Worm (Caenorhabditis elegans) whole organism, L2 larva: ENCODE data around the gene mtss-1.
A peak's percentile ranks its signal among the peaks of the same experiment; 100 is the strongest.

Experiments
- ZK546.5 ChIP-seq: sonication (generic microtip); optimal IDR thresholded peaks from 2 replicates; lab custom pipeline; 2017; ENCODE audit warnings: missing biosample characterization, missing genetic modification characterization
- ama-1 ChIP-seq: fragments of 150-350 bp; optimal IDR thresholded peaks from 2 replicates; lab custom pipeline; 2018; ENCODE audit warnings: inconsistent platforms
- ceh-82 ChIP-seq: fragments of 150-350 bp; optimal IDR thresholded peaks from 2 replicates; lab custom pipeline; 2014; ENCODE audit warnings: missing biosample characterization, missing genetic modification characterization
- nhr-77 ChIP-seq: fragments of 150-350 bp; optimal IDR thresholded peaks from 2 replicates; lab custom pipeline; 2014; ENCODE audit warnings: missing biosample characterization, missing genetic modification characterization
- ztf-11 ChIP-seq: sonication (generic microtip); optimal IDR thresholded peaks from 2 replicates; lab custom pipeline; 2017; ENCODE audit warnings: missing biosample characterization, missing genetic modification characterization
- ztf-4 ChIP-seq: fragments of 150-350 bp; optimal IDR thresholded peaks from 2 replicates; lab custom pipeline; 2014; ENCODE audit warnings: missing biosample characterization, missing genetic modification characterization

- TF ChIP-seq ZK546.5 (tag; lab: Kevin White, UChicago) (no peak), ceh-82 (tag; lab: Kevin White, UChicago) (no peak), nhr-77 (tag; lab: Kevin White, UChicago) (no peak), ztf-4 (peak; percentile 54), ztf-11 (tag; lab: Kevin White, UChicago) (no peak), ama-1 (lab: Kevin White, UChicago) (no peak)
Measured at ce11 chrIII:8731973-8732372, 36.1 kb upstream of the mtss-1 start.
